Worm (Caenorhabditis elegans) whole organism, L3 larva: ENCODE measurements around the gene irld-3.

Experiments
- ZK546.5 ChIP-seq: sonication (generic microtip); optimal IDR thresholded peaks from 2 replicates; lab custom pipeline; 2017; ENCODE audit warnings: missing biosample characterization, missing genetic modification characterization
- ama-1 ChIP-seq: fragments of 150-350 bp; optimal IDR thresholded peaks from 2 replicates; lab custom pipeline; 2018
- ceh-28 ChIP-seq: fragments of 150-350 bp; optimal IDR thresholded peaks from 2 replicates; lab custom pipeline; 2014; ENCODE audit warnings: missing biosample characterization, missing genetic modification reagents, missing genetic modification characterization
- ceh-9 ChIP-seq: sonication (generic microtip); optimal IDR thresholded peaks from 2 replicates; lab custom pipeline; 2018; ENCODE audit warnings: missing biosample characterization, missing genetic modification characterization
- elt-1 ChIP-seq: fragments of 150-350 bp; optimal IDR thresholded peaks from 2 replicates; lab custom pipeline; 2014; ENCODE audit warnings: missing biosample characterization, missing genetic modification characterization
- fkh-10 ChIP-seq: sonication (generic microtip); optimal IDR thresholded peaks from 2 replicates; lab custom pipeline; 2017; ENCODE audit warnings: missing biosample characterization, missing genetic modification reagents, missing genetic modification characterization
- fos-1 ChIP-seq: fragments of 150-350 bp; optimal IDR thresholded peaks from 2 replicates; lab custom pipeline; 2014; ENCODE audit warnings: missing biosample characterization, missing genetic modification characterization
- nhr-237 ChIP-seq: fragments of 150-350 bp; optimal IDR thresholded peaks from 2 replicates; lab custom pipeline; 2014; ENCODE audit warnings: missing biosample characterization, missing genetic modification characterization
- nhr-28 ChIP-seq: fragments of 150-350 bp; optimal IDR thresholded peaks from 2 replicates; lab custom pipeline; 2014; ENCODE audit warnings: missing biosample characterization, missing genetic modification characterization
- nhr-43 ChIP-seq: sonication (generic microtip); optimal IDR thresholded peaks from 2 replicates; lab custom pipeline; 2016; ENCODE audit warnings: mild to moderate bottlenecking, missing genetic modification characterization, missing compliant biosample characterization; ENCODE audit not compliant: poor library complexity, severe bottlenecking
- skn-1 ChIP-seq: fragments of 150-350 bp; optimal IDR thresholded peaks from 2 replicates; lab custom pipeline; 2014; ENCODE audit warnings: missing biosample characterization, missing genetic modification characterization
- snpc-4 ChIP-seq: fragments of 150-350 bp; optimal IDR thresholded peaks from 2 replicates; lab custom pipeline; 2014; ENCODE audit warnings: missing biosample characterization, missing genetic modification characterization
- zag-1 ChIP-seq: fragments of 150-350 bp; optimal IDR thresholded peaks from 2 replicates; lab custom pipeline; 2014; ENCODE audit warnings: missing biosample characterization, missing genetic modification characterization
- ztf-11 ChIP-seq: fragments of 150-350 bp; optimal IDR thresholded peaks from 2 replicates; lab custom pipeline; 2014; ENCODE audit warnings: missing biosample characterization, missing genetic modification characterization

DNA sequence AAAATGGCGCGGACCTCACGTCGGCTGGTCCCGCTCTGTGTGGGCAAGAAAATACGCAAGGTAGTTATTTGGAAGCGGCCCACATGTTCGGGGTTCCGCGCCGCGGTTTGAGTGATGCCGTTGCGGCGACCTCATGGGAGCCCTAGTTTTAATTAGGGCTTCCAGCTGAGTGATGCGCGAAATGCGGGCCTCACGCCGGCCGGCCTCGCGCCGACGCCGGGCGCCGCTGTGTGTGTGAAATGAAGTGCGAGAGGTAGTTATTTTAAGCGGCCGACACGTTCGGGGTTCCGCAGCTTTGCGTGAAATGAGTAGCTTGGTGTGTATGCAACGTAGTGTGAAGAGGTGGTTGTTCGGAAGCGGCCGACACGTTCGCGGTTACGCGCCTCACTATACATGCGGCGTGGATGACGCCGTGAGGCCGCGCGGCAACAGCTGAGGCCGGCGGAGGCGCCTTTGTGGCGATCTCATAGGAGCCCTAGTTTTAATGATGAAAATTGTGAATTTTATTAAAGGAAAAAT, 11.6 kb upstream of the irld-3 start:
- TF ChIP-seq zag-1 (tag; lab: Kevin White, UChicago) (no peak), ceh-9 (tag; lab: Kevin White, UChicago) (no peak), elt-1 (tag; lab: Kevin White, UChicago) (no peak), ama-1 (lab: Kevin White, UChicago) (no peak), snpc-4 (no peak), ZK546.5 (no peak), skn-1 (tag; lab: Kevin White, UChicago) (no peak), fos-1 (tag; lab: Kevin White, UChicago) (no peak), ceh-28 (no peak), nhr-43 (tag; lab: Kevin White, UChicago) (no peak), nhr-28 (tag; lab: Kevin White, UChicago) (no peak), fkh-10 (GFP tag; lab: Kevin White, UChicago) (no peak), nhr-237 (no peak), ztf-11 (no peak)
